Fruit fly (Drosophila melanogaster) whole organism, prepupa: ENCODE measurements around the gene D12.

Experiments
- CG10669 ChIP-seq: fragments of 200-800 bp; sonication (Bioruptor generic); optimal IDR thresholded peaks from 3 replicates; lab custom pipeline; 2018; ENCODE audit warnings: missing biosample characterization, mild to moderate bottlenecking, missing genetic modification characterization, moderate library complexity
- CG11762 ChIP-seq: fragments of 200-800 bp; sonication (Bioruptor generic); optimal IDR thresholded peaks from 3 replicates; lab custom pipeline; 2016; ENCODE audit warnings: missing biosample characterization, missing genetic modification characterization; ENCODE audit not compliant: insufficient read depth
- CG1621 ChIP-seq: fragments of 200-800 bp; sonication (Bioruptor generic); optimal IDR thresholded peaks from 3 replicates; lab custom pipeline; 2018; ENCODE audit warnings: missing biosample characterization, mild to moderate bottlenecking, missing genetic modification characterization
- CG32006 ChIP-seq: fragments of 200-800 bp; sonication (Bioruptor generic); optimal IDR thresholded peaks from 3 replicates; lab custom pipeline; 2017; ENCODE audit warnings: missing biosample characterization, mild to moderate bottlenecking, missing genetic modification characterization
- CG8119 ChIP-seq: fragments of 200-800 bp; sonication (Bioruptor generic); IDR thresholded peaks from 3 replicates; pipeline ENCODE4 v1.3.6; 2022; ENCODE audit warnings: missing biosample characterization, missing genetic modification characterization
- Hr4 ChIP-seq: fragments of 200-800 bp; sonication (Bioruptor generic); optimal IDR thresholded peaks from 3 replicates; lab custom pipeline; 2016; ENCODE audit warnings: missing biosample characterization, missing genetic modification characterization
- OdsH ChIP-seq: fragments of 200-800 bp; sonication (Bioruptor generic); optimal IDR thresholded peaks from 3 replicates; lab custom pipeline; 2016; ENCODE audit warnings: missing biosample characterization, missing genetic modification characterization
- lz ChIP-seq: fragments of 200-800 bp; sonication (Bioruptor generic); optimal IDR thresholded peaks from 3 replicates; lab custom pipeline; 2016; ENCODE audit warnings: missing biosample characterization, missing genetic modification characterization
- vri ChIP-seq: fragments of 200-800 bp; sonication (Bioruptor generic); optimal IDR thresholded peaks from 3 replicates; lab custom pipeline; 2016; ENCODE audit warnings: missing biosample characterization, mild to moderate bottlenecking, missing genetic modification characterization

DNA sequence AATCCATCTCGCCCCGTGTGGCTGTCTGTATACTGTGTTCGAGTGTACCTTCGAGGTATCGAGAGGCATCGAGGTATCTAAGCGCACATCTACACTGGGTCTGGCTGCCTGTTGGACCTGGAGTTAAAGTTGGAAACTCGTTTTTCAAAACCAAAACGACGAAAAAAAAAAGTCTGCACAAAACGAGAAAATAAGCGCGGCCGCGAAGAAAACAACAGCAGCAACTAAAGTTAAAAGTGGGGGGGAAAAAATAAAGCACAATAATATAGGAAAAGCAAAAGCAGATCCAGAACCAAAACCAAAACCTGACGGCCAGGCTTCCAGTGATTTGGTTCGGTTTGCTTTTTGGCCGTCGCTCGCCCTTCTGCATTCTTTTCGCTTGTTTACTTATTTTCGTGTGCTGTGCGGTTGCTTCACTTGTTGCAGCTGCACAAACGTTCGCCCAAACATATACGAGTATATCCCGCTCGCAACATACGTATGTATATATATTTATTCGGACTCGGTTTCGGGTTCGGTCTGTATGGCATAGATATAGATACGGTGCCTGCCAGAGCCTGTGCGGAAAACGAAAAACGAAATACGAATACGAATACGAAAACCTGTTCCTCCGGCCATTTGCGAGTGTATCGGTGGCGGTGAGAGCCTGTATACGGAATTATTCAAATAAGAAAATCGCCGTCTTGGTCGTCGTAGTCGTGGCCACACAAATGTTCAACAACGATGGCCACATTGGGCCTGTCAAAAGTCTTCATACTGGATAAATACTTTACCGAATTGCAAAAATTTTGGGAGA, 41.9 kb upstream of the D12 start:
- TF ChIP-seq CG10669 (peak; percentile 86), lz (GFP tag; lab: Kevin White, UChicago) (no peak), CG32006 (no peak), CG8119 (GFP tag; lab: Robert Waterston, UW) (peak; percentile 88), vri (GFP tag; lab: Kevin White, UChicago) (peak; percentile 69), Hr4 (GFP tag; lab: Kevin White, UChicago) (peak; percentile 21), CG1621 (tag; lab: Kevin White, UChicago) (peak; percentile 88), CG11762 (GFP tag; lab: Kevin White, UChicago) (no peak), OdsH (GFP tag; lab: Kevin White, UChicago) (peak; percentile 38)
